Fruit fly (Drosophila melanogaster): Measurements from ENCODE around the gene Saf6.

dm6 chr2L:815785-816389 lies at the start of gene Saf6, which contains the start of gene Pex12:
- TF ChIP-seq usp (GFP tag; optimal IDR thresholded peaks at IDR 0.05) = no peak
- TF ChIP-seq Dll (optimal IDR thresholded peaks at IDR 0.05) = no peak
- TF ChIP-seq CG8478 (optimal IDR thresholded peaks at IDR 0.05) = no peak

All from whole organism.